Fruit fly (Drosophila melanogaster) whole organism, embryonic: ENCODE data around the gene tai.

Source experiments
- B-H2 ChIP-seq: fragments of 200-800 bp; sonication (Bioruptor generic); optimal IDR thresholded peaks from 2 replicates; lab custom pipeline; 2018; ENCODE audit warnings: missing biosample characterization, mild to moderate bottlenecking, missing genetic modification characterization
- CG12942 ChIP-seq: fragments of 200-800 bp; sonication (Bioruptor generic); optimal IDR thresholded peaks from 3 replicates; lab custom pipeline; 2016; ENCODE audit warnings: missing biosample characterization, missing genetic modification characterization
- CG1602 ChIP-seq: fragments of 200-800 bp; sonication (Bioruptor generic); optimal IDR thresholded peaks from 3 replicates; lab custom pipeline; 2016; ENCODE audit warnings: missing biosample characterization, missing genetic modification characterization
- CG16815 ChIP-seq: fragments of 200-800 bp; sonication (Bioruptor generic); optimal IDR thresholded peaks from 3 replicates; lab custom pipeline; 2017; ENCODE audit warnings: missing biosample characterization, mild to moderate bottlenecking, missing genetic modification characterization
- CG17361 ChIP-seq: fragments of 200-800 bp; sonication (Bioruptor generic); IDR thresholded peaks from 3 replicates; pipeline ENCODE4 v1.3.6; 2022; ENCODE audit warnings: missing biosample characterization, missing genetic modification characterization
- CG18011 ChIP-seq: fragments of 200-800 bp; sonication (Bioruptor generic); optimal IDR thresholded peaks from 2 replicates; lab custom pipeline; 2017; ENCODE audit warnings: missing biosample characterization, missing genetic modification characterization, mild to moderate bottlenecking, moderate library complexity, missing genotype
- CG18619 ChIP-seq: fragments of 200-800 bp; sonication (Bioruptor generic); optimal IDR thresholded peaks from 3 replicates; lab custom pipeline; 2017; ENCODE audit warnings: missing biosample characterization, mild to moderate bottlenecking, missing genetic modification characterization
- CG18764 ChIP-seq: fragments of 200-800 bp; sonication (Bioruptor generic); optimal IDR thresholded peaks from 3 replicates; lab custom pipeline; 2016; ENCODE audit warnings: missing biosample characterization, missing genetic modification characterization
- CG2202 ChIP-seq: fragments of 200-800 bp; sonication (Bioruptor generic); optimal IDR thresholded peaks from 2 replicates; lab custom pipeline; 2018; ENCODE audit warnings: missing biosample characterization, mild to moderate bottlenecking, missing genetic modification characterization
- CG30020 ChIP-seq: fragments of 200-800 bp; optimal IDR thresholded peaks from 2 replicates; lab custom pipeline; 2019; ENCODE audit warnings: missing biosample characterization, mild to moderate bottlenecking, missing genetic modification characterization, moderate library complexity
- CG5245 ChIP-seq: fragments of 200-800 bp; sonication (Bioruptor generic); optimal IDR thresholded peaks from 3 replicates; lab custom pipeline; 2016; ENCODE audit warnings: missing biosample characterization, missing genetic modification characterization
- CG7357 ChIP-seq: fragments of 200-800 bp; sonication (Bioruptor generic); IDR thresholded peaks from 3 replicates; pipeline ENCODE4 v1.3.6; 2022; ENCODE audit warnings: missing biosample characterization, missing genetic modification characterization
- D ChIP-seq, 2 experiments: fragments of 200-800 bp in 1 of 2; fragments of >200 bp in 1 of 2; sonication (Bioruptor generic) in 1 of 2; optimal IDR thresholded peaks; 2 replicates in 1 of 2; 3 replicates in 1 of 2; lab custom pipeline; 2017; ENCODE audit warnings: mild to moderate bottlenecking in 1 of 2, missing biosample characterization in 1 of 2, missing genetic modification characterization in 1 of 2, missing genetic modification reagents in 1 of 2
- Drgx ChIP-seq: fragments of 200-800 bp; sonication (Bioruptor generic); IDR thresholded peaks from 2 replicates; pipeline ENCODE4 v1.3.6; 2022; ENCODE audit warnings: missing biosample characterization, missing genetic modification characterization
- E2f1 ChIP-seq: fragments of 200-800 bp; sonication (Bioruptor generic); IDR thresholded peaks from 2 replicates; pipeline ENCODE4 v1.3.6; 2022; ENCODE audit warnings: missing biosample characterization, missing genetic modification characterization
- Ets65A ChIP-seq: fragments of 200-800 bp; sonication (Bioruptor generic); peaks from one replicate; lab custom pipeline; 2016; ENCODE audit warnings: missing biosample characterization, missing genetic modification characterization
- Fer2 ChIP-seq: fragments of 200-800 bp; sonication (Bioruptor generic); optimal IDR thresholded peaks from 2 replicates; lab custom pipeline; 2018; ENCODE audit warnings: missing biosample characterization, mild to moderate bottlenecking, missing genetic modification characterization, moderate library complexity
- Gsc ChIP-seq: fragments of 200-800 bp; sonication (Bioruptor generic); IDR thresholded peaks from 2 replicates; pipeline ENCODE4 v1.3.6; 2022; ENCODE audit warnings: missing biosample characterization, missing genetic modification characterization
- HLH54F ChIP-seq: fragments of 200-800 bp; sonication (Bioruptor generic); optimal IDR thresholded peaks from 3 replicates; lab custom pipeline; 2016; ENCODE audit warnings: missing biosample characterization, missing genetic modification characterization
- Hr3 ChIP-seq: fragments of 200-800 bp; sonication (Bioruptor generic); optimal IDR thresholded peaks from 3 replicates; lab custom pipeline; 2016; ENCODE audit warnings: missing biosample characterization, missing genetic modification characterization
- Hr78 ChIP-seq, 2 experiments: fragments of 200-800 bp in 1 of 2; fragments of >200 bp in 1 of 2; sonication (Bioruptor generic) in 1 of 2; optimal IDR thresholded peaks; 2 replicates each; lab custom pipeline; 2017 to 2019; ENCODE audit warnings: missing biosample characterization in 2 of 2, missing genetic modification characterization in 2 of 2, mild to moderate bottlenecking in 1 of 2, moderate library complexity in 1 of 2
- Mad ChIP-seq: fragments of 200-800 bp; sonication (Bioruptor generic); optimal IDR thresholded peaks from 2 replicates; lab custom pipeline; 2016; ENCODE audit warnings: missing biosample characterization, missing genetic modification characterization
- NC2β ChIP-seq: fragments of 200-800 bp; sonication (Bioruptor generic); optimal IDR thresholded peaks from 2 replicates; lab custom pipeline; 2016; ENCODE audit warnings: missing biosample characterization, missing genetic modification characterization
- NFAT ChIP-seq: fragments of 200-800 bp; sonication (Bioruptor generic); IDR thresholded peaks from 2 replicates; pipeline ENCODE4 v1.3.6; 2022; ENCODE audit warnings: missing biosample characterization, missing genetic modification characterization
- Oaz ChIP-seq: fragments of 200-800 bp; sonication (Bioruptor generic); IDR thresholded peaks from 2 replicates; pipeline ENCODE4 v1.3.6; 2022; ENCODE audit warnings: missing biosample characterization, missing genetic modification characterization
- Opbp ChIP-seq: fragments of 200-800 bp; sonication (Bioruptor generic); IDR thresholded peaks from 3 replicates; pipeline ENCODE4 v1.3.6; 2022; ENCODE audit warnings: missing biosample characterization, missing genetic modification characterization; ENCODE audit not compliant: partially characterized antibody
- Rfx ChIP-seq: fragments of 200-800 bp; sonication (Bioruptor generic); IDR thresholded peaks from 2 replicates; pipeline ENCODE4 v1.3.6; 2022; ENCODE audit warnings: missing biosample characterization, missing genetic modification characterization
- TFAM ChIP-seq: fragments of 200-800 bp; sonication (Bioruptor generic); optimal IDR thresholded peaks from 2 replicates; lab custom pipeline; 2017; ENCODE audit warnings: missing biosample characterization, missing genetic modification characterization, inconsistent platforms
- ac ChIP-seq: fragments of 200-800 bp; sonication (Bioruptor generic); optimal IDR thresholded peaks from 3 replicates; lab custom pipeline; 2017; ENCODE audit warnings: missing biosample characterization, mild to moderate bottlenecking, missing genetic modification characterization
- bbx ChIP-seq: fragments of 200-800 bp; sonication (Bioruptor generic); IDR thresholded peaks from 2 replicates; pipeline ENCODE4 v1.3.6; 2022; ENCODE audit warnings: missing biosample characterization, missing genetic modification characterization; ENCODE audit not compliant: partially characterized antibody
- chif ChIP-seq, 2 experiments: fragments of 200-800 bp; sonication (Bioruptor generic); optimal IDR thresholded peaks; 3 replicates each; lab custom pipeline; 2016; ENCODE audit warnings: missing biosample characterization in 2 of 2, missing genetic modification characterization in 2 of 2
- chn ChIP-seq: fragments of 200-800 bp; sonication (Bioruptor generic); optimal IDR thresholded peaks from 2 replicates; lab custom pipeline; 2016; ENCODE audit warnings: missing biosample characterization, missing genetic modification characterization
- corto ChIP-seq: fragments of 200-800 bp; sonication (Bioruptor generic); optimal IDR thresholded peaks from 2 replicates; lab custom pipeline; 2016; ENCODE audit warnings: missing biosample characterization, mild to moderate bottlenecking, missing genetic modification characterization, moderate library complexity
- fd102C ChIP-seq: fragments of 200-800 bp; sonication (Bioruptor generic); optimal IDR thresholded peaks from 2 replicates; lab custom pipeline; 2018; ENCODE audit warnings: missing biosample characterization, mild to moderate bottlenecking, missing genetic modification characterization, moderate library complexity
- fd64A ChIP-seq: fragments of 200-800 bp; sonication (Bioruptor generic); optimal IDR thresholded peaks from 3 replicates; lab custom pipeline; 2018; ENCODE audit warnings: missing biosample characterization, mild to moderate bottlenecking, missing genetic modification characterization
- gcm2 ChIP-seq: fragments of 200-800 bp; sonication (Bioruptor generic); optimal IDR thresholded peaks from 2 replicates; lab custom pipeline; 2016; ENCODE audit warnings: missing biosample characterization, missing genetic modification characterization
- gfzf ChIP-seq: fragments of 200-800 bp; sonication (Bioruptor generic); optimal IDR thresholded peaks from 2 replicates; lab custom pipeline; 2016; ENCODE audit warnings: missing biosample characterization, mild to moderate bottlenecking, missing genetic modification characterization, moderate library complexity
- grau ChIP-seq: fragments of 200-800 bp; optimal IDR thresholded peaks from 3 replicates; lab custom pipeline; 2019; ENCODE audit warnings: missing biosample characterization, mild to moderate bottlenecking, missing genetic modification characterization, moderate library complexity
- h ChIP-seq: fragments of >200 bp; optimal IDR thresholded peaks from 2 replicates; lab custom pipeline; 2017
- hkb ChIP-seq, 2 experiments: fragments of 200-800 bp in 1 of 2; fragments of >200 bp in 1 of 2; sonication (Bioruptor generic) in 1 of 2; IDR thresholded peaks in 1 of 2; optimal IDR thresholded peaks in 1 of 2; 2 replicates each; pipeline versions ENCODE4 v1.3.6 to Lab custom; 2017 to 2022; ENCODE audit warnings: missing biosample characterization in 1 of 2, missing genetic modification characterization in 1 of 2
- jing ChIP-seq: fragments of 200-800 bp; sonication (Bioruptor generic); optimal IDR thresholded peaks from 2 replicates; lab custom pipeline; 2018; ENCODE audit warnings: missing biosample characterization, mild to moderate bottlenecking, missing genetic modification characterization
- psq ChIP-seq: fragments of 200-800 bp; sonication (Bioruptor generic); optimal IDR thresholded peaks from 2 replicates; lab custom pipeline; 2017; ENCODE audit warnings: missing biosample characterization, missing genetic modification characterization
- pzg ChIP-seq: fragments of 200-800 bp; sonication (Bioruptor generic); optimal IDR thresholded peaks from 3 replicates; lab custom pipeline; 2018; ENCODE audit warnings: missing biosample characterization, mild to moderate bottlenecking, missing genetic modification characterization, moderate library complexity
- ro ChIP-seq: fragments of 200-800 bp; sonication (Bioruptor generic); IDR thresholded peaks from 2 replicates; pipeline ENCODE4 v1.3.6; 2022; ENCODE audit warnings: missing biosample characterization, missing genetic modification characterization
- scrt ChIP-seq: fragments of 200-800 bp; sonication (Bioruptor generic); optimal IDR thresholded peaks from 2 replicates; lab custom pipeline; 2018; ENCODE audit warnings: missing biosample characterization, mild to moderate bottlenecking, missing genetic modification characterization, moderate library complexity
- slp2 ChIP-seq: fragments of 200-800 bp; sonication (Bioruptor generic); optimal IDR thresholded peaks from 2 replicates; lab custom pipeline; 2016; ENCODE audit warnings: missing biosample characterization, missing genetic modification characterization
- twi ChIP-seq: fragments of 200-800 bp; optimal IDR thresholded peaks from 2 replicates; lab custom pipeline; 2019; ENCODE audit warnings: missing biosample characterization, mild to moderate bottlenecking, missing genetic modification characterization, moderate library complexity
- zen ChIP-seq: fragments of 200-800 bp; sonication (Bioruptor generic); optimal IDR thresholded peaks from 3 replicates; lab custom pipeline; 2018; ENCODE audit warnings: missing biosample characterization, mild to moderate bottlenecking, missing genetic modification characterization, moderate library complexity

The tai gene

DNA sequence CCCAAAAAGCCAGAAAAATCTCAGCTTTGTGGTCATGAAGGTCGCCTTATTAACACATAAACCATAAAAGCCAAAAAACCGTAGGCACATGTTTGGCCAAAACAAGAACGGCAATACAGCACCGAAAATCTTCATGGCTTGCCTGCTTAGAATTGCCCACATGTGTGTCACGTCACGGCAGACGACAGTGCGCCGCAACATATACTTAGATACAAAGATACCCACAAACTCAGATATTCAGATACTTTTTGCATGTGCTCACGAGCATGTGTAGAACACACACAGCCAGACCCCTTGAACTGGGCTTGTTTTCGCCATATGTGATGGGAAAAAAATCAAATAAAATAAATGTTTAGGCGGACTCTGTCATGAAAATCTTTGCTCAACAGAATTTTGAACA is 15.8 kb upstream of the tai start (continued):
- TF ChIP-seq Rfx (GFP tag; lab: Robert Waterston, UW) (no peak), Hr78 (GFP tag; optimal IDR thresholded peaks at IDR 0.05; lab: Kevin White, UChicago) (no peak), chif (GFP tag; optimal IDR thresholded peaks at IDR 0.05; lab: Kevin White, UChicago) (no peak), D (optimal IDR thresholded peaks at IDR 0.05; lab: Kevin White, UChicago) (no peak), D (GFP tag; optimal IDR thresholded peaks at IDR 0.05; lab: Kevin White, UChicago) (no peak), jing (GFP tag; lab: Kevin White, UChicago) (no peak), CG30020 (no peak), chn (GFP tag; lab: Kevin White, UChicago) (no peak), B-H2 (GFP tag; lab: Kevin White, UChicago) (peak; percentile 16), CG12942 (no peak), NC2β (no peak), pzg (GFP tag; lab: Kevin White, UChicago) (no peak), fd64A (GFP tag; lab: Kevin White, UChicago) (no peak), CG16815 (GFP tag; lab: Kevin White, UChicago) (no peak), twi (peak; percentile 99), Fer2 (tag; lab: Kevin White, UChicago) (no peak), hkb (optimal IDR thresholded peaks at IDR 0.05; lab: Kevin White, UChicago) (no peak), hkb (GFP tag; IDR thresholded peaks at IDR 0.05; lab: Robert Waterston, UW) (no peak), Opbp (GFP tag; lab: Robert Waterston, UW) (no peak)
- TF ChIP-seq, all 482 proteins: peak for 19

DNA sequence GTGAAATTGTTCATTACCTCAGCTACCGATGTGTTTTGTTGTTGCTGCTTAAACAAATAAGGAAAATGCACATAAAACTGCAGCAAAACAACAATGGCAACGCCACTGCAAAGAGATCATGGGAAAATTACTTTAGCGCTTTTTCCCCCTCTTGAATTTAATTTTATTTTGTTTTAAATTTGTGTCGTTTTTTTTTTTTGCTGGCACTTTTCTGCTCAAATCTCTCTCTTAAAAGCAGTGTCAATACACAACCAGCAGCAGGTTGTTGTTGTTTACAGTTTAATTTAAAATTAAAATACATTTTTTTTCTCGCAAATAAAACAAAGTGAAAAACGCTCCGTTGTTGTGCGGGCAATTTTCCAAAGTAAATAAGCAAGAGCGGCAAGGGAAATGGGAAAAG is 8.8 kb upstream of the tai start:
- TF ChIP-seq Ets65A, result peak; percentile 21
- no peak for TF ChIP-seq CG18764 (GFP tag; lab: Kevin White, UChicago)
- TF ChIP-seq corto (GFP tag; lab: Kevin White, UChicago), result no peak

DNA sequence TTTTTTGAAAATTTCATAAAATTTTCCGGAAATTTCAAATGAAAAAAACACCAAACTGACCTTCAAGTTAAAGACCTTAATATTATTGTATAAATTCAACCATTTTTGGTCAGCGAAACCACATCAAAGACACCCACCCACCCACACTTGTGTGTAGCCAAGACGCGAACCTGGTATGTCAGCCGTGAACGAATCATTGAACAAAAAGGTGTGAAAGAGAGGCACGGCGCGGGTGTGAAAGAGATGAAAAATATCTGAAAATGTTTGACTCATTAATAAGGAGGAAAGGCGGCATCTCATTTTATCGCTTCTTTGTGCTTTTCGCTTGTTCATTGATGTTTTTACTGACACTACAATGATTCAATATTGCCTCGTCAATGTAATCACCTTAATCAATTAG is 8.2 kb upstream of the tai start:
- TF ChIP-seq h (no peak), CG2202 (tag; lab: Kevin White, UChicago) (no peak), CG18011 (GFP tag; lab: Kevin White, UChicago) (no peak), CG5245 (GFP tag; lab: Kevin White, UChicago) (no peak), CG7357 (GFP tag; lab: Robert Waterston, UW) (no peak), CG17361 (0 out of 3 replicates have a peak, but pooled peaks have one; percentile 9), Hr3 (GFP tag; lab: Kevin White, UChicago) (no peak), ro (GFP tag; lab: Robert Waterston, UW) (no peak), Drgx (GFP tag; lab: Robert Waterston, UW) (no peak), TFAM (GFP tag; lab: Kevin White, UChicago) (no peak), Oaz (GFP tag; lab: Robert Waterston, UW) (no peak), zen (tag; lab: Kevin White, UChicago) (peak; percentile 69), NC2β (no peak), grau (tag; lab: Kevin White, UChicago) (peak; percentile 16), scrt (no peak), E2f1 (GFP tag; lab: Robert Waterston, UW) (no peak), gcm2 (GFP tag; lab: Kevin White, UChicago) (no peak), CG1602 (GFP tag; lab: Kevin White, UChicago) (no peak), ac (GFP tag; lab: Kevin White, UChicago) (no peak), NFAT (GFP tag; lab: Robert Waterston, UW) (no peak), psq (GFP tag; lab: Kevin White, UChicago) (no peak), gfzf (peak; percentile 37), HLH54F (GFP tag; lab: Kevin White, UChicago) (no peak), fd102C (no peak), twi (no peak), CG18619 (GFP tag; lab: Kevin White, UChicago) (no peak), Gsc (no peak), bbx (GFP tag; lab: Robert Waterston, UW) (no peak), slp2 (GFP tag; lab: Kevin White, UChicago) (no peak), Mad (no peak), fd64A (GFP tag; lab: Kevin White, UChicago) (no peak)
